Fruit fly (Drosophila melanogaster) whole organism: Measurements from ENCODE around the gene ttm3.

ENCODE experiments used
- CG8478 ChIP-seq: fragments of >200 bp; optimal IDR thresholded peaks from 2 replicates; lab custom pipeline; 2018; ENCODE audit warnings: inconsistent platforms
- pan ChIP-seq: fragments of >200 bp; optimal IDR thresholded peaks from 2 replicates; lab custom pipeline; 2017
- psq ChIP-seq: fragments of >200 bp; optimal IDR thresholded peaks from 2 replicates; lab custom pipeline; 2017
- usp ChIP-seq: fragments of >200 bp; optimal IDR thresholded peaks from 2 replicates; lab custom pipeline; 2017; ENCODE audit warnings: missing biosample characterization, missing genetic modification characterization, mixed read lengths

DNA sequence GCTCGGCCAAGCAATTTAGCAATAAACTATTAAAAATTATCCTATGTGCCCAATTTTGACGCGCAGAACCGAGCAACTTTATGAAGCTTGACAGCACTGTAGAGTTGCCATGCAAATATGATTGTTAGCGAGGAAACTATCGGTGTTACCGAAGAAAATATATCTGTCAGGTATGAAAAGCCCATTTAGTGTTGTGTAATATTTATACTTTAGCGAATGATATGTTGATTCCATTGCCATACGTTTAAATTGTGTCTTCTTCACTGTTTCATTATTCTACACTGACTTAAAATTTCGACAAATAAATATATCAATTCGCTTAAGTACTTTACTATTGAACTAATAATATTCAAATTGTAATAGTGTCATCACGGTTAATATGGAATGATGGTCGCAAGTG is 35.7 kb upstream of the ttm3 start, which contains the start of gene CG31601:
- TF ChIP-seq pan (lab: Kevin White, UChicago) (no peak), psq (lab: Kevin White, UChicago) (no peak), usp (GFP tag; lab: Kevin White, UChicago) (no peak), CG8478 (no peak)
